Fruit fly (Drosophila melanogaster): Measurements from ENCODE around the gene CG42831.

DNA sequence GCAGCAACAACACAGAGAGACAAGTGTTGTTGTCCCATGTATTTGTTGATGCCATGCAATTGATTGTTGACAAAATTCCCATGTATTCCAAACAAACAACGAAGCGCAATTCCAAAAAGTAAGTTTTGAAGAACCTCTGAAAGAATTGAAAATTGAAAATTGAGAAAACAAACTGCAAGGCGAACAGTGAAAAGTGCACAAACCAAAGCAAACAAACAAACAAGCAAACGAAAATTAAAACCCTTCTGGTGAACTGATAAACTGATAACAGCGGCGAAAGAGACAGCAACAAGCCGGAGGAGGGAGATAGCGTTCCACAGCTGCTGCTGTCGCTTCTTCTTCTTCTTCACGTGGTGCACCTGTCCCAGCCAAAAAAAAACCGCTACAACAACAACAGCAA lies 44.0 kb downstream of the CG42831 start:
- TF ChIP-seq eg (GFP tag; IDR thresholded peaks at IDR 0.05) (no peak), Gug (GFP tag; IDR thresholded peaks at IDR 0.05) (no peak), Sox102F (GFP tag; optimal IDR thresholded peaks at IDR 0.05) (no peak)

Data from whole organism, prepupa.